Fruit fly (Drosophila melanogaster): Measurements from ENCODE around the gene CG14072.

CG14072 gene

DNA sequence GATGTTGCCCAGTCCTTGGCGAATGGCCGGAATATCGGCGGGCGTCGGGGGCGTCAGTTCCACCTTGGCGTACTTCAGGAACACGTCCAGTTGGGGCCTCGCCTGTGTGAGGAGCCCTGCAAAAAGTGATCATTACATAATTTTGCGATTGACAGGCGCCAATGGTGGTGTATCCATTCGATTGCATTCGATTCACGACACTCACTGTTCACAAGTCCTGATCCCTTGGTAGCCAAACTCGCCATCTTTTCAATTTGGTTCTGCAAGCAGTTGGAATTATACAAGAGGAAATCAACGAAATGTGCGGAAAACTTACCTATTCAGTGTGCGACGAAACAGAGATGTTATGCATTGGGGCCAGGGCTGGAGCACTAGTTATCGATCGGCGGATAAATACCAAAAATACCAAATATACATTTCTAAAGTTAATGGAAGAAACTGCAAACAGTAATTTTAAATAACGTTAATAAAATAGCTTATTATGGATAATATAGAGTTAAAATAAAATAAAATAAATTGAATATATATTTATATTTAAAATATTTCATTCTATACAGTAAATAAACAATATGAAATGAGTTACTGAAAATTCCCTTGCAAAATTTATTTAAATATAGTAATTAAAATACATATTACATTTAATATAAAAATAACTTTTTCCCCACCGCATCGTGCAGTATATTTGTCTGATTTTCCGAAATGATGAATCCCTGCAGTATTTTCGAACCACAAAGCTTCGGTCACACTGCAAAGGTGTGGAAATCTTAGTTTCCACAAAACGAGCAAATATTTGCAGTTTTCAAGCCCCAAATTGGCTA is 39.8 kb downstream of the CG14072 start, which contains the start of the genes ATPsynG and SCAR:
Gene ATPsynG, minus strand, starts transcription at position 354 of the 818 bp plus-strand sequence.
Gene SCAR, plus strand, starts transcription at position 727 of the 818 bp plus-strand sequence.
- TF ChIP-seq CTCF (optimal IDR thresholded peaks at IDR 0.05) (peak; percentile 17 to 21), CG8478 (optimal IDR thresholded peaks at IDR 0.05) (no peak)

DNA sequence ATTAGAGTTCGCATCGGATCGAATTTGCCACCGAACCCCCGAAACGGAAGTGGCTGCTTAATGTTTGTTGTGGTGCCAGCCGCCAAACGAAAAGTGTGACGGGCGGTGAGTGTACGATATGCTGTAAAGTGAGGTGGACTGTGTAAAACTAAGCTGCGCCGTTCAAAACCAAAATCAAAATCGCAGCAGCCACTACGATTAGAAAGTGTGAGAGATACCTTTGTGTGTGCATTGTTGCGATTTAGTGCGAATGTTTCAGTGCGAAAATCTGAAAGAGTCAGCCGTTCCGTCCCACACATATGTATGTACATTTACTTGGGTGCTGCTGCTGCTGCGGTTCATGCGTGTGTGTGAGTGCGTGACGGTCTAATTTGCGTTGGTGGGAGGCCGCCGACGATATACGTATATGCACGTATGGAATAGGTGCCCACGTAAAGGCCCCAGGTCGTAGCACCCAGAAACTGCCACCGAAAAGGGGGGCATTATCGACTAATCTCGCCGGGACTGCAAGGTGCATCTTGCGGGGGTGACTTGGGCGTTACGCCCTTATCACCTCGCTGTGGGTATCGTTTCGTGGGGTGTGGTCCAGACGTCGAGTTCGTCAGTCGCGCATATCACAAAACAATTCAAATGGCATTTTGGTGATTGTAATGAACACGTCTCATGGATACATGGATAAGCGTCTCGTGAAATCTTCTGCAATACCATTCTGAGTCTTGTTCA is 40.6 kb downstream of the CG14072 start:
- TF ChIP-seq CTCF (optimal IDR thresholded peaks at IDR 0.05) (no peak), CG8478 (optimal IDR thresholded peaks at IDR 0.05) (no peak)

DNA sequence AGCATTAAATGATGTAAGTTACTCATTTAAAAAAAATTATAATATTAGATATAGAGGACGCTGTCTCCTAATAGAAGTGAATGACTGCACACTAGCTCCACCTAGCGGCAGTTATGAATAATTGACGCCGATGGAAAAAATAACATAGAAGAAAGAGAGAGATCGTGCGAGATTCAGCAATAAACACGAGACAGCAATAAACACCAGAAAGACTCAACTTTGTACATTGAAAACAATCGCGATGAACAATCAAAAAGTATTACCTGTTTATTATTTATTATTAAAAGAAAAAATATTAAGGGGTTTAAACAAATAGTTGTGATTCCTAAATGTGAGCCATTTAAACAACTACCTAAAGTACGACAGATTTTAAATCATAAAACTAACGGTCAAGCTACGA is 49.7 kb downstream of the CG14072 start:
- TF ChIP-seq CG8478 (optimal IDR thresholded peaks at IDR 0.05) (no peak), CTCF (optimal IDR thresholded peaks at IDR 0.05) (peak; percentile 49 to 91)

DNA sequence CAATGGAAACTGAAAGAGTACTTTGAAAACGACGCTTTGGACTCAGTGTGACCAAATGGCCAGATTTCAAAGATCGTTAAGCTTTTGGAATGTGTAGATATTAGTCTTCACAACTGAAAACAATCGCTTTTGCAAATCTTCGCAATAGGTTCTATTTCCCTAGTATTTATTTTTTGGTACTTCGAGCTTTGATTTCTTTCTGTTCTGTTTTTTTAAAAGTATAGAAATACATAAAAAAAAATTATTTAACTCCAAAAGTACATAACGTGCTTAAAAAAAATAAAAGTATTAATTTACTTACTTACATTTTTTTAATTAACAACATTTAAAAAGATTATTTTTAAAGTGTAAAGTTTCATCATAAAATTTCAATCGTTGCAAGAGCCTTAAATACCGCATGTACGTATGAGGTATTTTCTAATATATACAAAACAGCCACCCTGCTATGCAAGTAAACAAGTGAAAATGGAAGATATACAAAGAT is 51.0 kb downstream of the CG14072 start, which contains the start of the genes piwi and CG12253:
Gene piwi, minus strand, starts transcription at position 51 of the 484 bp plus-strand sequence.
Gene CG12253, plus strand, starts transcription at position 437 of the 484 bp plus-strand sequence.
- TF ChIP-seq CG8478 (optimal IDR thresholded peaks at IDR 0.05) (no peak), CTCF (optimal IDR thresholded peaks at IDR 0.05) (no peak)
